Worm (Caenorhabditis elegans) whole organism, young adult: ENCODE results near the gene cdr-3.

Experiments
- ZK185.1 ChIP-seq: sonication (generic microtip); optimal IDR thresholded peaks from 2 replicates; lab custom pipeline; 2016; ENCODE audit warnings: mild to moderate bottlenecking, missing genetic modification characterization, missing compliant biosample characterization; ENCODE audit not compliant: poor library complexity, severe bottlenecking
- cebp-1 ChIP-seq, 2 experiments: fragments of 200-800 bp in 1 of 2; sonication (Bioruptor generic) in 1 of 2; sonication (generic microtip) in 1 of 2; IDR thresholded peaks in 1 of 2; optimal IDR thresholded peaks in 1 of 2; 2 replicates each; pipeline versions ENCODE4 v1.3.6 to Lab custom; 2017 to 2022; ENCODE audit warnings: missing compliant biosample characterization in 2 of 2, missing genetic modification characterization in 2 of 2, mild to moderate bottlenecking in 1 of 2, missing genetic modification reagents in 1 of 2, moderate library complexity in 1 of 2
- hmg-20 ChIP-seq: fragments of 200-800 bp; sonication (Bioruptor generic); IDR thresholded peaks from 2 replicates; pipeline ENCODE4 v1.3.6; 2022; ENCODE audit warnings: missing genetic modification reagents, missing genetic modification characterization, missing compliant biosample characterization
- nfya-2 ChIP-seq: fragments of 200-800 bp; sonication (Bioruptor generic); IDR thresholded peaks from 2 replicates; pipeline ENCODE4 v1.3.6; 2022; ENCODE audit warnings: missing genetic modification reagents, missing genetic modification characterization, missing compliant biosample characterization
- tbx-9 ChIP-seq: sonication (generic microtip); optimal IDR thresholded peaks from 2 replicates; lab custom pipeline; 2016; ENCODE audit warnings: borderline replicate concordance, missing genetic modification characterization, inconsistent platforms, missing compliant biosample characterization

DNA sequence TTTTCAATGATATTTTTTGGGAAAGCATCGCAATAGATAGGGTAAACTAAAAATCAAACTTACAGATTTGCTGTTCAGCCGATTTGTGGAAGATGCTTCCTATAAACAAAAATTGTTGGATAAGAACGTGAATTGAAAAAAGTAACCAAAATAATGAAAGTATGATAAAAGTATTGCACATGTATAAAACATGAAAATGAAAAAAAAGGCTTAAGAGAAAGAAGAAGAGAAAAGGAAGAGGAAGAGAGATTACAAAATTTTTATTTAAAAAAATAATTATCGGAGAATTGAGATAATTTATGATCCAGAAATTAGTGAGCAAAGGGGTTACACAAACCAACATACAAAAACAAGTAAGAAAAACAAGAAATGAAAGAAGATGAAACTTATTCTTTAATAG is 24.2 kb upstream of the cdr-3 start, which contains the start of gene pals-37:
- TF ChIP-seq cebp-1 (GFP tag; IDR thresholded peaks at IDR 0.05; lab: Robert Waterston, UW) (no peak), cebp-1 (tag; optimal IDR thresholded peaks at IDR 0.05; lab: Kevin White, UChicago) (no peak), ZK185.1 (no peak), tbx-9 (tag; lab: Kevin White, UChicago) (no peak), nfya-2 (no peak), hmg-20 (GFP tag; lab: Robert Waterston, UW) (no peak)
